Worm (Caenorhabditis elegans) whole organism, mixed stage, embryonic: ENCODE data around the gene mrpl-46.

ENCODE experiments used
- bed-3 ChIP-seq: fragments of 200-800 bp; sonication (Bioruptor generic); optimal IDR thresholded peaks from 3 replicates; lab custom pipeline; 2018; ENCODE audit warnings: mild to moderate bottlenecking, missing genetic modification characterization, moderate library complexity, missing compliant biosample characterization
- mab-5 ChIP-seq: fragments of 150-350 bp; optimal IDR thresholded peaks from 2 replicates; lab custom pipeline; 2014; ENCODE audit warnings: missing biosample characterization, missing genetic modification characterization
- mep-1 ChIP-seq: fragments of 150-350 bp; optimal IDR thresholded peaks from 2 replicates; lab custom pipeline; 2017; ENCODE audit warnings: missing biosample characterization, missing genetic modification reagents, missing genetic modification characterization, inconsistent platforms
- nhr-28 ChIP-seq: fragments of 150-350 bp; optimal IDR thresholded peaks from 2 replicates; lab custom pipeline; 2014; ENCODE audit warnings: missing biosample characterization, missing genetic modification characterization
- snpc-4 ChIP-seq: fragments of 150-350 bp; optimal IDR thresholded peaks from 2 replicates; lab custom pipeline; 2014; ENCODE audit warnings: missing biosample characterization, missing genetic modification characterization

ce11 chrIV:800518-800917 lies at the start of gene mrpl-46:
- TF ChIP-seq mab-5 (tag; lab: Kevin White, UChicago) (no peak), nhr-28 (tag; lab: Kevin White, UChicago) (no peak), mep-1 (tag; lab: Kevin White, UChicago) (no peak), bed-3 (GFP tag; lab: Kevin White, UChicago) (no peak), snpc-4 (tag; lab: Kevin White, UChicago) (no peak)
